Worm (Caenorhabditis elegans): ENCODE data around the gene tmbi-4.
A peak's percentile ranks its signal among the peaks of the same experiment; 100 is the strongest.

The tmbi-4 gene

ce11 chrX:9146953-9147352 lies 3.5 kb upstream of the tmbi-4 start (continued):
- TF ChIP-seq zip-11 (GFP tag; IDR thresholded peaks at IDR 0.05) (no peak), egl-43 (GFP tag; IDR thresholded peaks at IDR 0.05) (no peak), nhr-28 (tag; optimal IDR thresholded peaks at IDR 0.05) (peak; percentile 70), zag-1 (tag; optimal IDR thresholded peaks at IDR 0.05) (no peak), vab-7 (GFP tag; IDR thresholded peaks at IDR 0.05) (no peak), T26A8.4 (GFP tag; IDR thresholded peaks at IDR 0.05) (no peak), tag-97 (GFP tag; IDR thresholded peaks at IDR 0.05) (no peak)

- TF ChIP-seq tag-97 (GFP tag; IDR thresholded peaks at IDR 0.05), result no peak
- TF ChIP-seq pha-4 (GFP tag; IDR thresholded peaks at IDR 0.05), result no peak
- TF ChIP-seq pha-4 (tag; optimal IDR thresholded peaks at IDR 0.05), result no peak
- no peak for TF ChIP-seq Y48G9A.11 (GFP tag; IDR thresholded peaks at IDR 0.05)
- no peak for TF ChIP-seq spr-3 (GFP tag; optimal IDR thresholded peaks at IDR 0.05)
- no peak for TF ChIP-seq nhr-111 (GFP tag; optimal IDR thresholded peaks at IDR 0.05)
- TF ChIP-seq ctbp-1 (GFP tag; IDR thresholded peaks at IDR 0.05), result no peak
- no peak for TF ChIP-seq ceh-32 (tag; optimal IDR thresholded peaks at IDR 0.05; ENCODE audit: poor library complexity)
- TF ChIP-seq T20F7.1 (GFP tag; optimal IDR thresholded peaks at IDR 0.05), result no peak
Observed at ce11 chrX:9154216-9154615, 3.7 kb downstream of the tmbi-4 start, which contains the start of gene B0563.7. B0563.7 (minus strand) TSS chrX:9154316.

- TF ChIP-seq F49E8.2 (tag; optimal IDR thresholded peaks at IDR 0.05; ENCODE audit: borderline replicate concordance) (no peak), Y48G9A.11 (GFP tag; IDR thresholded peaks at IDR 0.05) (no peak), T20F7.1 (GFP tag; optimal IDR thresholded peaks at IDR 0.05) (no peak), lin-1 (GFP tag; IDR thresholded peaks at IDR 0.05) (no peak), F26F4.8 (GFP tag; conservative IDR thresholded peaks at IDR 0.05) (no peak), ZK337.2 (GFP tag; IDR thresholded peaks at IDR 0.05) (no peak), nhr-77 (tag; optimal IDR thresholded peaks at IDR 0.05) (peak; percentile 3), madf-9 (GFP tag; conservative IDR thresholded peaks at IDR 0.05) (no peak), hlh-11 (tag; optimal IDR thresholded peaks at IDR 0.05) (peak; percentile 14), zip-11 (GFP tag; IDR thresholded peaks at IDR 0.05) (no peak), mxl-2 (GFP tag; conservative IDR thresholded peaks at IDR 0.05) (no peak), lir-3 (tag; optimal IDR thresholded peaks at IDR 0.05) (no peak), spr-1 (tag; optimal IDR thresholded peaks at IDR 0.05) (no peak), pqm-1 (tag; optimal IDR thresholded peaks at IDR 0.05) (peak; percentile 64), php-3 (GFP tag; IDR thresholded peaks at IDR 0.05) (peak; percentile 95), nhr-76 (tag; optimal IDR thresholded peaks at IDR 0.05) (no peak), nhr-28 (tag; optimal IDR thresholded peaks at IDR 0.05) (peak; percentile 66), dmd-6 (GFP tag; IDR thresholded peaks at IDR 0.05) (no peak), unc-62 (GFP tag; optimal IDR thresholded peaks at IDR 0.05 in 1 of 2) (no peak), unc-62 (tag; optimal IDR thresholded peaks at IDR 0.05) (no peak), Y105C5A.15 (GFP tag; IDR thresholded peaks at IDR 0.05) (no peak), attf-4 (tag; optimal IDR thresholded peaks at IDR 0.05) (no peak), T26A8.4 (GFP tag; IDR thresholded peaks at IDR 0.05) (no peak), nhr-6 (tag; optimal IDR thresholded peaks at IDR 0.05) (no peak)
Observed at ce11 chrX:9155751-9156150, 5.3 kb downstream of the tmbi-4 start.

ce11 chrX:9161253-9161904 lies 10.9 kb downstream of the tmbi-4 start:
- TF ChIP-seq ceh-82 (tag; optimal IDR thresholded peaks at IDR 0.05), result no peak
- TF ChIP-seq spr-1 (tag; optimal IDR thresholded peaks at IDR 0.05), result no peak
- TF ChIP-seq ces-1 (GFP tag; optimal IDR thresholded peaks at IDR 0.05), result no peak
- no peak for TF ChIP-seq ceh-20 (GFP tag; IDR thresholded peaks at IDR 0.05)
- TF ChIP-seq aha-1 (tag), result peak; percentile 81
- peak in 1 of 2 experiments; percentile 46 for TF ChIP-seq daf-16 (GFP tag; optimal IDR thresholded peaks at IDR 0.05)
- TF ChIP-seq daf-16 (tag; optimal IDR thresholded peaks at IDR 0.05), result no peak
- no peak for TF ChIP-seq daf-12 (tag; optimal IDR thresholded peaks at IDR 0.05)
- TF ChIP-seq Y105C5A.15 (GFP tag; IDR thresholded peaks at IDR 0.05), result no peak
- no peak for TF ChIP-seq lin-38 (GFP tag; IDR thresholded peaks at IDR 0.05)
- TF ChIP-seq lin-1 (GFP tag; IDR thresholded peaks at IDR 0.05), result no peak
- no peak for TF ChIP-seq zfp-3 (GFP tag; conservative IDR thresholded peaks at IDR 0.05)
- no peak for TF ChIP-seq ceh-32 (tag; optimal IDR thresholded peaks at IDR 0.05; ENCODE audit: poor library complexity)
- TF ChIP-seq nhr-11 (tag; optimal IDR thresholded peaks at IDR 0.05), result peak; percentile 49
- TF ChIP-seq php-3 (GFP tag; IDR thresholded peaks at IDR 0.05), result no peak
- TF ChIP-seq spr-3 (GFP tag; optimal IDR thresholded peaks at IDR 0.05), result no peak
- no peak for TF ChIP-seq F10B5.3 (tag; optimal IDR thresholded peaks at IDR 0.05)
- TF ChIP-seq hlh-30 (tag; optimal IDR thresholded peaks at IDR 0.05; ENCODE audit: insufficient read depth), result no peak
- TF ChIP-seq tra-1 (GFP tag; IDR thresholded peaks at IDR 0.05), result no peak

All from whole organism, L4 larva.